Worm (Caenorhabditis elegans) whole organism, late embryonic: ENCODE data around the gene irld-42.

Experiments used
- K02D7.2 ChIP-seq: sonication (generic microtip); optimal IDR thresholded peaks from 2 replicates; lab custom pipeline; 2017; ENCODE audit warnings: mild to moderate bottlenecking, missing genetic modification characterization, missing compliant biosample characterization
- ceh-6 ChIP-seq: fragments of 200-800 bp; sonication (Bioruptor generic); optimal IDR thresholded peaks from 2 replicates; lab custom pipeline; 2018; ENCODE audit warnings: mild to moderate bottlenecking, missing genetic modification characterization, missing compliant biosample characterization
- hlh-30 ChIP-seq: sonication (generic microtip); optimal IDR thresholded peaks from 2 replicates; lab custom pipeline; 2017; ENCODE audit warnings: antibody characterized with exemption, missing genetic modification characterization, missing compliant biosample characterization; ENCODE audit not compliant: insufficient read depth
- lin-11 ChIP-seq: fragments of 200-800 bp; sonication (Bioruptor generic); optimal IDR thresholded peaks from 2 replicates; lab custom pipeline; 2018; ENCODE audit warnings: mild to moderate bottlenecking, missing genetic modification characterization, missing compliant biosample characterization
- tbx-2 ChIP-seq: sonication (generic microtip); optimal IDR thresholded peaks from 2 replicates; lab custom pipeline; 2016; ENCODE audit warnings: missing genetic modification characterization, missing compliant biosample characterization
- unc-55 ChIP-seq: sonication (generic microtip); optimal IDR thresholded peaks from 2 replicates; lab custom pipeline; 2017; ENCODE audit warnings: missing biosample characterization, missing genetic modification reagents, missing genetic modification characterization
- unc-86 ChIP-seq: sonication (generic microtip); optimal IDR thresholded peaks from 2 replicates; lab custom pipeline; 2016; ENCODE audit warnings: missing genetic modification characterization, missing compliant biosample characterization

ce11 chrV:1710909-1711308, 42.6 kb downstream of the irld-42 start, which contains the start of gene srw-100:
- TF ChIP-seq ceh-6 (GFP tag; lab: Kevin White, UChicago) (no peak), unc-55 (GFP tag; lab: Kevin White, UChicago) (no peak), unc-86 (tag; lab: Kevin White, UChicago) (no peak), lin-11 (tag; lab: Kevin White, UChicago) (no peak), hlh-30 (no peak), K02D7.2 (no peak), tbx-2 (tag; lab: Kevin White, UChicago) (no peak)
